Fruit fly (Drosophila melanogaster): ENCODE data around the gene Rop.
A peak's percentile ranks its signal among the peaks of the same experiment; 100 is the strongest.

Rop gene

dm6 chr3L:4158361-4158760 lies 19.6 kb upstream of the Rop start (continued):
- no peak for TF ChIP-seq CG18764 (GFP tag; optimal IDR thresholded peaks at IDR 0.05)
- TF ChIP-seq wor (GFP tag; IDR thresholded peaks at IDR 0.05), result no peak
- TF ChIP-seq CG11560 (tag; IDR thresholded peaks at IDR 0.05), result no peak
- TF ChIP-seq CG6272 (GFP tag; IDR thresholded peaks at IDR 0.05), result no peak
- TF ChIP-seq ash1 (GFP tag; optimal IDR thresholded peaks at IDR 0.05), result no peak
- TF ChIP-seq CG34224 (GFP tag; IDR thresholded peaks at IDR 0.05; ENCODE audit: partially characterized antibody), result no peak
- no peak for TF ChIP-seq Hmr (GFP tag; optimal IDR thresholded peaks at IDR 0.05)
- peak; percentile 11 for TF ChIP-seq az2 (GFP tag; optimal IDR thresholded peaks at IDR 0.05)
- no peak for TF ChIP-seq vnd (GFP tag; IDR thresholded peaks at IDR 0.05; ENCODE audit: partially characterized antibody)
- peak; percentile 3 for TF ChIP-seq CG4617 (GFP tag; optimal IDR thresholded peaks at IDR 0.05; ENCODE audit: borderline replicate concordance)
- no peak for TF ChIP-seq usp (GFP tag; optimal IDR thresholded peaks at IDR 0.05)
- no peak for TF ChIP-seq eyg (GFP tag; optimal IDR thresholded peaks at IDR 0.05)
- no peak for TF ChIP-seq Tbp (GFP tag; optimal IDR thresholded peaks at IDR 0.05)
- TF ChIP-seq lov (optimal IDR thresholded peaks at IDR 0.05), result no peak
- 0 out of 3 replicates have a peak, but pooled peaks have one; percentile 17 for TF ChIP-seq lov (GFP tag; IDR thresholded peaks at IDR 0.05)
- no peak for TF ChIP-seq Mad (GFP tag; optimal IDR thresholded peaks at IDR 0.05)
- no peak for TF ChIP-seq tx (GFP tag; optimal IDR thresholded peaks at IDR 0.05)
- TF ChIP-seq ems (GFP tag; optimal IDR thresholded peaks at IDR 0.05), result no peak
- no peak for TF ChIP-seq CG11723 (GFP tag; optimal IDR thresholded peaks at IDR 0.05)
- TF ChIP-seq CG11695 (GFP tag; IDR thresholded peaks at IDR 0.05), result 0 out of 3 replicates have a peak, but pooled peaks have one; percentile 14
- no peak for TF ChIP-seq CG13424 (tag; optimal IDR thresholded peaks at IDR 0.05)
- TF ChIP-seq Dref (GFP tag; IDR thresholded peaks at IDR 0.05), result no peak
- no peak for TF ChIP-seq Adf1 (GFP tag; IDR thresholded peaks at IDR 0.05)
- TF ChIP-seq gfzf (GFP tag; optimal IDR thresholded peaks at IDR 0.05), result no peak
- no peak for TF ChIP-seq CG18599 (GFP tag; optimal IDR thresholded peaks at IDR 0.05)
- no peak for TF ChIP-seq Ets65A (GFP tag)
- TF ChIP-seq chm (GFP tag; IDR thresholded peaks at IDR 0.05), result peak; percentile 47; the same call in 1 of the 2 replicates
- TF ChIP-seq Nf-YB (GFP tag; optimal IDR thresholded peaks at IDR 0.05), result no peak
- no peak for TF ChIP-seq Bteb2 (GFP tag; optimal IDR thresholded peaks at IDR 0.05)
- no peak for TF ChIP-seq rib (GFP tag; IDR thresholded peaks at IDR 0.05)
- no peak for TF ChIP-seq Atf3 (GFP tag; optimal IDR thresholded peaks at IDR 0.05)
- no peak for TF ChIP-seq so (GFP tag; IDR thresholded peaks at IDR 0.05)
- no peak for TF ChIP-seq Dad (GFP tag; optimal IDR thresholded peaks at IDR 0.05)
- no peak for TF ChIP-seq NfI (GFP tag; optimal IDR thresholded peaks at IDR 0.05)
- no peak for TF ChIP-seq dimm (GFP tag; IDR thresholded peaks at IDR 0.05)
- no peak for TF ChIP-seq CG1647 (GFP tag; optimal IDR thresholded peaks at IDR 0.05)
- TF ChIP-seq ara (GFP tag; IDR thresholded peaks at IDR 0.05), result peak; percentile 66; the same call in 1 of the 2 replicates
- TF ChIP-seq CoRest (tag; optimal IDR thresholded peaks at IDR 0.05), result no peak
- TF ChIP-seq Nf-YA (GFP tag; IDR thresholded peaks at IDR 0.05), result no peak
- TF ChIP-seq bbx (GFP tag; IDR thresholded peaks at IDR 0.05; ENCODE audit: partially characterized antibody), result no peak
- TF ChIP-seq klu (GFP tag; IDR thresholded peaks at IDR 0.05), result no peak
- peak; percentile 39 for TF ChIP-seq ac (GFP tag; optimal IDR thresholded peaks at IDR 0.05)
- no peak for TF ChIP-seq kay (GFP tag; optimal IDR thresholded peaks at IDR 0.05)
- no peak for TF ChIP-seq CG17328 (GFP tag; IDR thresholded peaks at IDR 0.05)
- peak; percentile 5 for TF ChIP-seq CG15479 (GFP tag; optimal IDR thresholded peaks at IDR 0.05)
- TF ChIP-seq Atf-2 (GFP tag; optimal IDR thresholded peaks at IDR 0.05), result no peak
- no peak for TF ChIP-seq sima (GFP tag; optimal IDR thresholded peaks at IDR 0.05)
- peak; percentile 31; the same call in 1 of the 2 replicates for TF ChIP-seq vvl (GFP tag; IDR thresholded peaks at IDR 0.05)
- no peak for TF ChIP-seq disco-r (GFP tag; optimal IDR thresholded peaks at IDR 0.05)
- no peak for TF ChIP-seq CG9437 (GFP tag; optimal IDR thresholded peaks at IDR 0.05)
- no peak for TF ChIP-seq fu2 (GFP tag; optimal IDR thresholded peaks at IDR 0.05)
- no peak for TF ChIP-seq sens-2 (GFP tag; IDR thresholded peaks at IDR 0.05)
- TF ChIP-seq Ravus (GFP tag; IDR thresholded peaks at IDR 0.05), result no peak
